Fruit fly (Drosophila melanogaster): ENCODE measurements around the gene Ssl1.

The Ssl1 gene

dm6 chr3L:22865061-22865418 is 13.8 kb upstream of the Ssl1 start:
- TF ChIP-seq pdm3 (GFP tag; optimal IDR thresholded peaks at IDR 0.05) (peak; percentile 72), CG6808 (GFP tag; optimal IDR thresholded peaks at IDR 0.05) (peak; percentile 38), CG31627 (GFP tag; optimal IDR thresholded peaks at IDR 0.05) (peak; percentile 39), Lpt (GFP tag; optimal IDR thresholded peaks at IDR 0.05) (peak; percentile 72), CG7368 (GFP tag; optimal IDR thresholded peaks at IDR 0.05) (peak; percentile 29), CG16779 (tag; optimal IDR thresholded peaks at IDR 0.05) (peak; percentile 54), Eip75B (GFP tag; optimal IDR thresholded peaks at IDR 0.05) (peak; percentile 41), Ets96B (tag; optimal IDR thresholded peaks at IDR 0.05) (peak; percentile 76), dsx (GFP tag; optimal IDR thresholded peaks at IDR 0.05; ENCODE audit: poor library complexity, severe bottlenecking) (peak; percentile 55), net (GFP tag; optimal IDR thresholded peaks at IDR 0.05) (peak; percentile 65), Hr38 (GFP tag; optimal IDR thresholded peaks at IDR 0.05) (no peak), fd59A (GFP tag; optimal IDR thresholded peaks at IDR 0.05) (peak; percentile 31), Sox14 (GFP tag; optimal IDR thresholded peaks at IDR 0.05) (peak; percentile 54), achi (GFP tag; optimal IDR thresholded peaks at IDR 0.05) (no peak), ss (GFP tag; optimal IDR thresholded peaks at IDR 0.05) (peak; percentile 18 to 54), vri (GFP tag; optimal IDR thresholded peaks at IDR 0.05) (no peak), CG11902 (GFP tag; optimal IDR thresholded peaks at IDR 0.05) (peak; percentile 39), CG1621 (tag; optimal IDR thresholded peaks at IDR 0.05) (peak; percentile 40), CG10669 (GFP tag; optimal IDR thresholded peaks at IDR 0.05) (peak; percentile 53), Sox102F (GFP tag; optimal IDR thresholded peaks at IDR 0.05) (peak; percentile 75), svp (GFP tag) (peak; percentile 73), Gug (GFP tag; IDR thresholded peaks at IDR 0.05) (no peak), spab (GFP tag; optimal IDR thresholded peaks at IDR 0.05) (peak; percentile 29), lz (GFP tag; optimal IDR thresholded peaks at IDR 0.05) (peak; percentile 73), Met (GFP tag; optimal IDR thresholded peaks at IDR 0.05) (peak; percentile 73), CG32006 (GFP tag; optimal IDR thresholded peaks at IDR 0.05) (peak; percentile 80), fd85E (GFP tag; optimal IDR thresholded peaks at IDR 0.05) (peak; percentile 41), topi (GFP tag; optimal IDR thresholded peaks at IDR 0.05) (peak; percentile 61), Ets21C (GFP tag; optimal IDR thresholded peaks at IDR 0.05) (peak; percentile 9), CG34406 (GFP tag; optimal IDR thresholded peaks at IDR 0.05) (peak; percentile 79), dac (GFP tag; optimal IDR thresholded peaks at IDR 0.05) (peak; percentile 45), Hr39 (GFP tag; optimal IDR thresholded peaks at IDR 0.05) (peak; percentile 58), CG8319 (GFP tag; optimal IDR thresholded peaks at IDR 0.05) (peak; percentile 40), CG8119 (GFP tag; IDR thresholded peaks at IDR 0.05) (peak; percentile 90), CG11762 (GFP tag; optimal IDR thresholded peaks at IDR 0.05; ENCODE audit: insufficient read depth) (peak; percentile 2), Eip78C (GFP tag) (peak; percentile 94), Eip93F (GFP tag; optimal IDR thresholded peaks at IDR 0.05) (peak; percentile 44), Sox15 (GFP tag; optimal IDR thresholded peaks at IDR 0.05) (peak; percentile 34), Hr4 (GFP tag; optimal IDR thresholded peaks at IDR 0.05) (peak; percentile 77), CG11294 (GFP tag; IDR thresholded peaks at IDR 0.05) (no peak), CG4318 (GFP tag; optimal IDR thresholded peaks at IDR 0.05) (no peak), CG15336 (GFP tag; IDR thresholded peaks at IDR 0.05) (peak; percentile 91), esn (GFP tag; optimal IDR thresholded peaks at IDR 0.05) (peak; percentile 76), cyc (GFP tag; optimal IDR thresholded peaks at IDR 0.05) (no peak), Blimp-1 (GFP tag; optimal IDR thresholded peaks at IDR 0.05) (peak; percentile 8), CG9139 (GFP tag; optimal IDR thresholded peaks at IDR 0.05) (no peak), CG6163 (GFP tag; IDR thresholded peaks at IDR 0.05) (peak; percentile 38; the same call in 1 of the 3 replicates), fkh (GFP tag; optimal IDR thresholded peaks at IDR 0.05) (peak; percentile 5), salr (GFP tag; optimal IDR thresholded peaks at IDR 0.05) (peak in 1 of 2 experiments; percentile 73), eg (GFP tag; IDR thresholded peaks at IDR 0.05) (peak; percentile 71), acj6 (GFP tag; optimal IDR thresholded peaks at IDR 0.05) (peak; percentile 79), CG6792 (GFP tag; optimal IDR thresholded peaks at IDR 0.05) (peak; percentile 73)

Measured in whole organism, prepupa.